Fruit fly (Drosophila melanogaster): Measurements from ENCODE around the gene CG12017.

The CG12017 gene

dm6 chr3L:3338882-3339590 is 59.0 kb downstream of the CG12017 start:
- no peak for TF ChIP-seq noc (tag; optimal IDR thresholded peaks at IDR 0.05)

- TF ChIP-seq noc (tag; optimal IDR thresholded peaks at IDR 0.05): no peak
Measured at dm6 chr3L:3339695-3340226, 59.7 kb downstream of the CG12017 start.

All from whole organism, larva.